Fruit fly (Drosophila melanogaster) whole organism, adult: ENCODE results near the gene CG31266.

Experiments
- CG33017 ChIP-seq: fragments of 200-800 bp; sonication (Bioruptor generic); optimal IDR thresholded peaks from 2 replicates; lab custom pipeline; 2018; ENCODE audit warnings: missing biosample characterization, mild to moderate bottlenecking, missing genetic modification characterization, moderate library complexity
- CG7101 ChIP-seq: fragments of 200-800 bp; sonication (Bioruptor generic); optimal IDR thresholded peaks from 2 replicates; lab custom pipeline; 2018; ENCODE audit warnings: missing biosample characterization, mild to moderate bottlenecking, missing genetic modification characterization, moderate library complexity
- Crg-1 ChIP-seq: fragments of 200-800 bp; sonication (Bioruptor generic); optimal IDR thresholded peaks from 2 replicates; lab custom pipeline; 2016; ENCODE audit warnings: missing biosample characterization, missing genetic modification characterization
- Hr96 ChIP-seq: fragments of 200-800 bp; sonication (Bioruptor generic); optimal IDR thresholded peaks from 2 replicates; lab custom pipeline; 2016; ENCODE audit warnings: missing biosample characterization, missing genetic modification characterization
- kay ChIP-seq: fragments of 200-800 bp; sonication (Bioruptor generic); peaks from one replicate; lab custom pipeline; 2016; ENCODE audit warnings: missing biosample characterization, missing genetic modification characterization, borderline replicate concordance
- ovo ChIP-seq: fragments of 200-800 bp; sonication (Bioruptor generic); optimal IDR thresholded peaks from 2 replicates; lab custom pipeline; 2016; ENCODE audit warnings: missing biosample characterization, missing genetic modification characterization
- pad ChIP-seq: fragments of 200-800 bp; sonication (Bioruptor generic); optimal IDR thresholded peaks from 3 replicates; lab custom pipeline; 2017; ENCODE audit warnings: missing biosample characterization, missing genetic modification characterization, mild to moderate bottlenecking, moderate library complexity, missing genetic modification reagents
- tj ChIP-seq: fragments of 200-800 bp; sonication (Bioruptor generic); optimal IDR thresholded peaks from 3 replicates; lab custom pipeline; 2017; ENCODE audit warnings: missing biosample characterization, mild to moderate bottlenecking, missing genetic modification characterization, moderate library complexity
- toe ChIP-seq: fragments of 200-800 bp; sonication (Bioruptor generic); optimal IDR thresholded peaks from 2 replicates; lab custom pipeline; 2016; ENCODE audit warnings: missing biosample characterization, missing genetic modification characterization

DNA sequence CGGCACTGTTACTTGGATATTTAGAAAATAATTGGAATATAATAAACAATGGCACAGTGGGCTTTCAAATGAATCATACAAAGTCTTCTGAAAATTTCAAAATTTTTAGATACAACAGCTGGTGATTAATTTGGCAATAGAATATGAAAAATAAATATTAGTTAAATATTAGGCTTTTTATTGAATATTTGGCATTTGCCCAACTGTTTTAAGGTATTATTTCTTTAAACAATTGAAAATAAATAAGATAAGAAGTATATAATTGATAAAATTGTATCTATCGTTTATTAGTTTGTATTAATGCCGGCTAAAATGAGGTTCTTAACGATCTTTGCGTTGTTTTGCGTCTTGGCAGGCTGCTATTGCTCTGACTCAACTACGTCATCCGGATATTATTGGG is 8.3 kb upstream of the CG31266 start, which contains the start of gene CG45079:
- TF ChIP-seq tj (GFP tag; lab: Kevin White, UChicago): no peak
- no peak for TF ChIP-seq pad (GFP tag; lab: Kevin White, UChicago)
- TF ChIP-seq Crg-1 (GFP tag; lab: Kevin White, UChicago): no peak
- TF ChIP-seq Hr96 (GFP tag; lab: Kevin White, UChicago): no peak
- TF ChIP-seq CG7101: no peak
- TF ChIP-seq CG33017 (tag; lab: Kevin White, UChicago): no peak
- TF ChIP-seq toe: no peak
- no peak for TF ChIP-seq ovo
- TF ChIP-seq kay (GFP tag; lab: Kevin White, UChicago): no peak
